Worm (Caenorhabditis elegans): ENCODE data around the gene Y97E10AR.1.
A peak's percentile ranks its signal among the peaks of the same experiment; 100 is the strongest.

Gene Y97E10AR.1

ce11 chrV:8016928-8017327 is 15.7 kb downstream of the Y97E10AR.1 start, which contains the start of gene sptl-2:
Gene sptl-2, plus strand, starts transcription at chrV:8017207.
- TF ChIP-seq ceh-9 (tag; optimal IDR thresholded peaks at IDR 0.05) (no peak), ceh-22 (tag; optimal IDR thresholded peaks at IDR 0.05) (no peak), npax-4 (tag; optimal IDR thresholded peaks at IDR 0.05) (no peak), F13H6.1 (tag; optimal IDR thresholded peaks at IDR 0.05) (no peak), unc-55 (GFP tag; optimal IDR thresholded peaks at IDR 0.05) (no peak), ceh-34 (tag; optimal IDR thresholded peaks at IDR 0.05) (no peak), ttx-3 (tag; optimal IDR thresholded peaks at IDR 0.05) (no peak), pqm-1 (tag; optimal IDR thresholded peaks at IDR 0.05) (no peak), ama-1 (optimal IDR thresholded peaks at IDR 0.05) (no peak), eyg-1 (tag; optimal IDR thresholded peaks at IDR 0.05) (no peak), elt-2 (tag; optimal IDR thresholded peaks at IDR 0.05) (no peak)

ce11 chrV:8017924-8018323 is 16.7 kb downstream of the Y97E10AR.1 start:
- TF ChIP-seq dve-1 (tag; optimal IDR thresholded peaks at IDR 0.05) (no peak), nhr-11 (tag; optimal IDR thresholded peaks at IDR 0.05) (no peak), elt-2 (tag; optimal IDR thresholded peaks at IDR 0.05) (peak; percentile 97)

ce11 chrV:8018919-8019318 is 17.7 kb downstream of the Y97E10AR.1 start:
- TF ChIP-seq ztf-16 (tag; optimal IDR thresholded peaks at IDR 0.05) (no peak), tbx-2 (tag; optimal IDR thresholded peaks at IDR 0.05) (no peak), ama-1 (optimal IDR thresholded peaks at IDR 0.05) (no peak), unc-3 (GFP tag; conservative IDR thresholded peaks at IDR 0.05) (no peak), unc-3 (tag; optimal IDR thresholded peaks at IDR 0.05) (no peak), unc-55 (GFP tag; optimal IDR thresholded peaks at IDR 0.05) (no peak), K02D7.2 (tag; optimal IDR thresholded peaks at IDR 0.05) (no peak), F13H6.1 (tag; optimal IDR thresholded peaks at IDR 0.05) (no peak), ceh-30 (tag; optimal IDR thresholded peaks at IDR 0.05) (no peak), hlh-6 (tag; optimal IDR thresholded peaks at IDR 0.05) (no peak), lin-11 (tag; optimal IDR thresholded peaks at IDR 0.05) (no peak)

- TF ChIP-seq hlh-30 (tag; optimal IDR thresholded peaks at IDR 0.05; ENCODE audit: insufficient read depth): peak; percentile 18
- TF ChIP-seq elt-2 (tag; optimal IDR thresholded peaks at IDR 0.05): no peak
Observed at ce11 chrV:8019783-8020182, 18.5 kb downstream of the Y97E10AR.1 start.

ce11 chrV:8022040-8022439 is 20.8 kb downstream of the Y97E10AR.1 start, which contains the start of gene ech-3:
Gene ech-3, plus strand, starts transcription at chrV:8022217.
- no peak for TF ChIP-seq unc-42 (tag; optimal IDR thresholded peaks at IDR 0.05)

ce11 chrV:8024752-8025151 is 23.5 kb downstream of the Y97E10AR.1 start, which contains the start of gene F43H9.3:
Gene F43H9.3, minus strand, starts transcription at chrV:8024940.
- TF ChIP-seq C08G9.2 (tag; optimal IDR thresholded peaks at IDR 0.05) (no peak), syd-9 (tag; optimal IDR thresholded peaks at IDR 0.05) (no peak), ceh-2 (tag; optimal IDR thresholded peaks at IDR 0.05) (no peak), pag-3 (tag; optimal IDR thresholded peaks at IDR 0.05; ENCODE audit: borderline replicate concordance) (no peak), pqm-1 (tag; optimal IDR thresholded peaks at IDR 0.05) (no peak), ceh-18 (tag; optimal IDR thresholded peaks at IDR 0.05) (no peak), elt-4 (tag; optimal IDR thresholded peaks at IDR 0.05) (no peak), zip-5 (tag; optimal IDR thresholded peaks at IDR 0.05) (no peak), Y22D7AL.16 (tag; optimal IDR thresholded peaks at IDR 0.05) (no peak), ceh-34 (tag; optimal IDR thresholded peaks at IDR 0.05) (no peak), rnt-1 (tag; optimal IDR thresholded peaks at IDR 0.05) (no peak), fkh-6 (tag; optimal IDR thresholded peaks at IDR 0.05) (no peak), F13H6.1 (tag; optimal IDR thresholded peaks at IDR 0.05) (no peak), tbx-2 (tag; optimal IDR thresholded peaks at IDR 0.05) (no peak), C38D4.7 (GFP tag; optimal IDR thresholded peaks at IDR 0.05) (no peak)
